Worm (Caenorhabditis elegans) whole organism, early embryonic: ENCODE results near the gene srr-8.

ENCODE experiments used
- B0310.2 ChIP-seq: sonication (generic microtip); optimal IDR thresholded peaks from 2 replicates; lab custom pipeline; 2016; ENCODE audit warnings: mild to moderate bottlenecking, missing genetic modification characterization, missing compliant biosample characterization
- F13C5.2 ChIP-seq: sonication (generic microtip); optimal IDR thresholded peaks from 2 replicates; lab custom pipeline; 2017; ENCODE audit warnings: mild to moderate bottlenecking, missing genetic modification characterization, inconsistent platforms, missing compliant biosample characterization
- aly-1 ChIP-seq: sonication (generic microtip); optimal IDR thresholded peaks from 2 replicates; lab custom pipeline; 2016; ENCODE audit warnings: missing genetic modification characterization, missing compliant biosample characterization
- ama-1 ChIP-seq: fragments of 150-350 bp; optimal IDR thresholded peaks from 2 replicates; lab custom pipeline; 2014
- ceh-13 ChIP-seq: fragments of 200-800 bp; sonication (Bioruptor generic); optimal IDR thresholded peaks from 2 replicates; lab custom pipeline; 2018; ENCODE audit warnings: mild to moderate bottlenecking, missing genetic modification characterization, missing compliant biosample characterization
- ceh-36 ChIP-seq: sonication (generic microtip); optimal IDR thresholded peaks from 2 replicates; lab custom pipeline; 2016; ENCODE audit warnings: missing genetic modification characterization, inconsistent platforms, missing compliant biosample characterization
- ets-7 ChIP-seq: sonication (generic microtip); optimal IDR thresholded peaks from 2 replicates; lab custom pipeline; 2016; ENCODE audit warnings: missing genotype, missing genetic modification characterization, missing compliant biosample characterization
- flt-1 ChIP-seq: fragments of 200-800 bp; sonication (Bioruptor generic); IDR thresholded peaks from 2 replicates; pipeline ENCODE4 v1.3.6; 2022; ENCODE audit warnings: missing genetic modification characterization, missing compliant biosample characterization
- hmbx-1 ChIP-seq: sonication (generic microtip); optimal IDR thresholded peaks from 2 replicates; lab custom pipeline; 2016; ENCODE audit warnings: mild to moderate bottlenecking, missing genetic modification characterization, missing compliant biosample characterization
- hmg-4 ChIP-seq: fragments of 200-800 bp; sonication (Bioruptor generic); optimal IDR thresholded peaks from 2 replicates; lab custom pipeline; 2018; ENCODE audit warnings: mild to moderate bottlenecking, missing genetic modification characterization, missing compliant biosample characterization
- hnd-1 ChIP-seq: sonication (generic microtip); optimal IDR thresholded peaks from 2 replicates; lab custom pipeline; 2016; ENCODE audit warnings: missing genetic modification characterization, missing compliant biosample characterization
- pes-1 ChIP-seq: fragments of 200-800 bp; sonication (Bioruptor generic); IDR thresholded peaks from 2 replicates; pipeline ENCODE4 v1.3.6; 2022; ENCODE audit warnings: missing genetic modification reagents, missing genetic modification characterization, missing compliant biosample characterization
- scrt-1 ChIP-seq: fragments of 200-800 bp; sonication (Bioruptor generic); IDR thresholded peaks from 2 replicates; pipeline ENCODE4 v1.3.6; 2022; ENCODE audit warnings: missing genetic modification characterization, missing compliant biosample characterization
- sea-1 ChIP-seq: fragments of 200-800 bp; sonication (Bioruptor generic); conservative IDR thresholded peaks from 2 replicates; pipeline ENCODE4 v1.3.6; 2022; ENCODE audit warnings: missing genetic modification characterization, missing compliant biosample characterization
- tbx-11 ChIP-seq: fragments of 200-800 bp; sonication (Bioruptor generic); IDR thresholded peaks from 2 replicates; pipeline ENCODE4 v1.3.6; 2022; ENCODE audit warnings: missing genetic modification characterization, missing compliant biosample characterization
- tbx-37 ChIP-seq: fragments of 200-800 bp; sonication (Bioruptor generic); conservative IDR thresholded peaks from 2 replicates; pipeline ENCODE4 v1.3.6; 2022; ENCODE audit warnings: missing genetic modification reagents, missing genetic modification characterization, missing compliant biosample characterization
- tra-4 ChIP-seq: sonication (generic microtip); optimal IDR thresholded peaks from 2 replicates; lab custom pipeline; 2017; ENCODE audit warnings: missing genetic modification characterization, missing compliant biosample characterization

srr-8 gene

DNA sequence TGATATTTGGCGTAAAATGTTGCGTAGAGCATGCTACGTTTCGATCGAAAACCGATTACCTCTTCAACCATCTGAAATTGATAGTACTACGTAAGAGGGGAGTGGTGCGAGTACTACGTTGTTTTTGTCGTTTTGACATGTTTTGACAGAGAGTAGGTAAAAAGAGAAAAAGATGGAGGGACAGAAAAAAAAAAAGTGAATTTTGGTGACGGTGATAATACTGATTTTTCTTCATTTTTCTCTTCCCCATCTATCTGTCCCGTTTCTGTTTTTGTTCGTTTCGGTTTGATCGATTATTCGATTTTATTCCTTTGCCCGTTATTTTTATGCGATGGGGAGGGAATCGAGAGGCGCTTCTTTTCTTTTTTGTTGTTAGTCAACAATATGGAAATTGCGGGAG, 39.4 kb downstream of the srr-8 start, which contains the start of gene K11D12.8:
Gene K11D12.8 (minus strand): TSS at position 77 of the 400 bp plus-strand sequence.
- no peak for TF ChIP-seq scrt-1 (GFP tag; lab: Robert Waterston, UW)
- TF ChIP-seq hmbx-1 (tag; lab: Kevin White, UChicago), result no peak
- TF ChIP-seq ceh-13, result no peak
- TF ChIP-seq hnd-1 (tag; lab: Kevin White, UChicago), result no peak
- no peak for TF ChIP-seq ama-1 (lab: Kevin White, UChicago)
- TF ChIP-seq ceh-36, result no peak
- TF ChIP-seq sea-1 (GFP tag; lab: Robert Waterston, UW), result no peak
- TF ChIP-seq tbx-37, result no peak
- TF ChIP-seq ets-7, result no peak

DNA sequence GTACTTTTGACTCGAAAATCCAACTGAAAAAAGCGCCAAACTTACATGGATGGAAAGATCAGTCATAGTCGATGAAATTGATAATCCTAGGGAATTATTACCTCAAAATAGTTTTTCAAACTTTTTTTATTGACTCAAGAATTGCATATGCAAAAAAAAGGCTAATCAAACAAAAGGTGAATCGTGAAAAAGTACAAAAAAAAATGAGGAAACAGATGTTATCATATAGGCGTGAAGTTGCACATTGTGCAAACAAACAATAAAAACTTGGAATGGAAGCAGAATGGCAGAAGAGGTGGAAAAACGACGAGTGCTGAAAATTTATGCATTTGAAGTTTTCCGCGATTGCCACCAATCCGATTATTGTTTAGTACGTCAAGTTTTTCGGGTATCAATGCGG, 44.6 kb downstream of the srr-8 start, which contains the start of gene exc-14:
Gene exc-14 (minus strand): TSS at position 101 of the 400 bp plus-strand sequence.
- no peak for TF ChIP-seq ceh-13

DNA sequence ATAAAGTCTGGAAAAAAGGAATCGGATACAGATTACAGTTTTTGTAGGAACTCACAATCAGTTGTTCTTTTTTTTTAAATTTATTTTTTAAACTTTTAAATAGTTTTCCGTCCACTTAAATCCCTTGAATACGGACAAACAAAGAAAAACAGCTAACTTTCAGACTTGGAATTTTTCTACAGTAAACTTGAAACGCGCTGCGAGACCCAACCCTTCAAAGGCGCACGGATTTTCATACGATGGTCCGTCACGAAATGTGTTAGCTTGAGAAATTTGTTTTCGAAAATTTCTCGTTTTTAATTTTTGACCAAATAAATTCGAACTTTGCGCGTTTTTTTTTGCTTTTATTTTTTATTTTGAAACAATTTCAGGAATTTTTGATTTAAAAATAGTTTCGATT, 45.1 kb downstream of the srr-8 start:
- TF ChIP-seq B0310.2 (no peak), aly-1 (tag; lab: Kevin White, UChicago) (no peak), pes-1 (GFP tag; lab: Robert Waterston, UW) (no peak), ets-7 (no peak), ceh-36 (no peak), tbx-11 (GFP tag; lab: Robert Waterston, UW) (no peak)

DNA sequence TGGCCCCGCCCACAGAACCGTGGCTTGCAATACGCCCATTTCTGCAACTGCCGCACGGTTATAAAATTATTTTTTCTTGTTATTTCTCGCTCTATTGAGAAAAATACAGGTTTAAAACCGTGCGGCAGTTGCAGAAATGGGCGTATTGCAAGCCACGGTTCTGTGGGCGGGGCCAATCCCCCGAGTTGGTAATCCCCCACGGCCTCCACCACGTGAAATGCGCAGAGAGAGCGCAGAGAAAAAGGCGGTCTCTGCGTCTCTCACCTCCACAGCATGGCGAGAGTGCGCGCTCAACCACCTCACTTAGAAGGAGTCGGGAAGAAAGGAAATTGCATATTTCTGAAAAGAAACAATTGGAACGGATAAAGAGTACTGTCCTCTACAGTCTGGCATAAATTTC, 45.7 kb downstream of the srr-8 start:
- TF ChIP-seq scrt-1 (GFP tag; lab: Robert Waterston, UW), result peak; percentile 88
- peak; percentile 69; the same call in 1 of the 2 replicates for TF ChIP-seq sea-1 (GFP tag; lab: Robert Waterston, UW)
- peak; percentile 42; the same call in 1 of the 2 replicates for TF ChIP-seq pes-1 (GFP tag; lab: Robert Waterston, UW)

DNA sequence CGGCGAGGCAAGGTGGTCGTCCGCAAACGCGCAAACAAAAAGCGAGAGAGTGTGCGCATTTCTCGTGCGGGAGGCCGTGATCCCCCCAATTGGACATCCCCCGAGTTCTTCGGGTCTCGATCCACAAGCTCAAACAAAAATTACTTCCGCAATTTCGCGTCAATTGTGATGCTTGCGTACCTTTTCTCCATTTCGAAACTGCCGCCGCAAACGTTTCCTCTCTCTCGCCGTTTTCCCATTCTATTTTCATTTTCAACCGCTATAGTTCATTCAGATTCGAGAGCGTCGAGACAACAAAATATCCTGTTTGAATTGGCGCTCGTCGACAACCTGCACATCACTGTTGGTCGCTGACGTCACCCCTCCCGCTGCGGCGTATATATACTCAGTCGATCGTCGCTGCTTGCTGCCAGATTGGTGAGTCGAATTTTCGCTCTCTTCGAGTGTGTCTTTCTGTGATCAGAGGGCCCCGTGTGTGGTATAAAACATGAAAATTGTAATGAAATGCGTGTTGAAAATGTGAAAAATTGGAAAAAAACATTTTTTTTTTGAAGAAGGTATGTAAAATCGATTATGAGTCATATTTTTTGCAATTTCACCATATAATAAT, 48.0 kb downstream of the srr-8 start, which contains the start of the genes pqn-51 and K11D12.14:
Gene pqn-51 (plus strand): TSS at position 275 of the 610 bp plus-strand sequence.
Gene K11D12.14 (plus strand): TSS at position 304 of the 610 bp plus-strand sequence.
- TF ChIP-seq tbx-11 (GFP tag; lab: Robert Waterston, UW) (no peak), hmg-4 (GFP tag; lab: Kevin White, UChicago) (peak; percentile 15), ama-1 (lab: Kevin White, UChicago) (no peak), flt-1 (GFP tag; lab: Robert Waterston, UW) (0 out of 2 replicates have a peak, but pooled peaks have one; percentile 20), F13C5.2 (peak; percentile 71), pes-1 (GFP tag; lab: Robert Waterston, UW) (0 out of 2 replicates have a peak, but pooled peaks have one; percentile 32), B0310.2 (no peak), ets-7 (no peak), scrt-1 (GFP tag; lab: Robert Waterston, UW) (peak; percentile 85)

DNA sequence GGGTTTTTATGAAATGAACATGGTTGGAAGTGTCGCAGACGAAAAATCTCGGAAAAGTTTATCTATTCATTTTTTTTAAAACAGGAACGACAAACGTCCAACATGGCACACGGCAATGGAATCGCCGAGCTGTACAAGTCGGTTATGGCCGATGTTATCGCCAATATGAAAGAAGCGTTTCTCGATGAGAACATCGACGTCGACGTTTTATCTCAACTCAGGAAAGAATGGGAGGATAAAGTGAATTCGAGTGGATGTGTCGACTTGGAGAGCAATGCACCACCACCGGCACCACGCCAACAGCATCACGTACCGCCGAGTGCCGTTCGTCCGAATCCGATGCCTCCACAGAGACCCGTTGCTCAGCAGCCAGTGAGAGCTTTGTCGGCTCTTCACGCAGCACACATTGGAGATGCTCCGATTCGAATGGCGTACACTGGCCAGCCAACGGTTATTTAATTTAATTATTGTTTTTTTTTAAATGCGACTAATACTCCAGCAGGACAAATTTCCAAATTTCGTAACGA, 48.6 kb downstream of the srr-8 start:
- no peak for TF ChIP-seq ceh-36
- TF ChIP-seq ets-7, result no peak
- no peak for TF ChIP-seq sea-1 (GFP tag; lab: Robert Waterston, UW)
- TF ChIP-seq tra-4 (tag; lab: Kevin White, UChicago), result no peak
- no peak for TF ChIP-seq tbx-11 (GFP tag; lab: Robert Waterston, UW)
- no peak for TF ChIP-seq tbx-37
- no peak for TF ChIP-seq ceh-13
- TF ChIP-seq flt-1 (GFP tag; lab: Robert Waterston, UW), result no peak
- no peak for TF ChIP-seq B0310.2
- TF ChIP-seq hmg-4 (GFP tag; lab: Kevin White, UChicago), result no peak
- no peak for TF ChIP-seq scrt-1 (GFP tag; lab: Robert Waterston, UW)
- no peak for TF ChIP-seq ama-1 (lab: Kevin White, UChicago)
- TF ChIP-seq hmbx-1 (tag; lab: Kevin White, UChicago), result no peak
- no peak for TF ChIP-seq aly-1 (tag; lab: Kevin White, UChicago)
- TF ChIP-seq F13C5.2, result no peak
- TF ChIP-seq pes-1 (GFP tag; lab: Robert Waterston, UW), result no peak

DNA sequence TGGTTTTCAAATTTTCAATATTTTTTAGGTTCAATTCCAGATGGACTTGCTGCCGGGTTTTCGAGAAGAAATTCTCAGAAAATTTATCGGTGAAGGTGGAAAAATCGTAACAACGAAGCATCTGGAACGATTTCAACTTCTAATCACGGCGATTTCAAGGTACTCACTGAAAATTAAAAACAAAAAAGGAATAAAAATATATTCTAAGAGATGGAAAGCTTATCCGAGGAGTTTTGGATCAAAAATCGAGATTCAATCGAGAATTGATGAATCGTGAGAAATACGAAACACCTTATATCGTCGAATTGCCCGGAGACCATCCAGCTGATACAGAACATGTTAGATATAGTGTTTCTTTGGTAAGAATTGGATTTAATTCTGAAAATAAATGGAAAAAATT, 50.7 kb downstream of the srr-8 start, which contains the start of gene K11D12.12:
Gene K11D12.12 (plus strand): TSS at position 29 of the 400 bp plus-strand sequence.
- TF ChIP-seq aly-1 (tag; lab: Kevin White, UChicago) (no peak), ceh-36 (no peak), scrt-1 (GFP tag; lab: Robert Waterston, UW) (no peak), hmg-4 (GFP tag; lab: Kevin White, UChicago) (no peak), tbx-37 (no peak), ama-1 (lab: Kevin White, UChicago) (no peak), sea-1 (GFP tag; lab: Robert Waterston, UW) (no peak), ets-7 (no peak), flt-1 (GFP tag; lab: Robert Waterston, UW) (no peak)
